Worm (Caenorhabditis elegans): ENCODE measurements around the gene tra-2.

Gene tra-2

DNA sequence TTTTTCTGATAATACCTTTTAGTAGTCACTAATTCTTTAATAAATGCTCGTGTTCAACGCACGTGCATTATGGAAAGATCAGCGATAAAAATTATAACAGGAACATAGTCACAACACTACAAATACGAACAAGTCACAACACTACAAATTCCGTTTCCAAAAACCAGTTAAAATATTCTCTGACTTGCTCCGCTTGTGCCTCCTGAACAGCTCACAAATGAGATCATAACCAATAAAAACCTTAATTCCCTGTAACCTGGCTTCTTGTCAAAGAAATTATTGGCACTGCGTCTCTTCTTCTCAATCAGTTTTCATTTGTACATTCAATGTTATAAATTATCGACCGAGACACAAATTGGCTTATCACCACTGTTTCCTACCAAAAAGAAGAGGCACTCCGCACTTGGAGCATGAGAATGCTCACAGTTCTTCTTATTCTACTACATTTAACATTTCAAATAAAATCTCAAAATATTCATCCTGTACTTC is 46.1 kb downstream of the tra-2 start, which contains the start of gene B0252.1 (continued):
- no peak for TF ChIP-seq mep-1 (tag; optimal IDR thresholded peaks at IDR 0.05)
- TF ChIP-seq daf-8 (GFP tag; IDR thresholded peaks at IDR 0.05): no peak
- no peak for TF ChIP-seq tra-1 (GFP tag; IDR thresholded peaks at IDR 0.05)
- no peak for TF ChIP-seq D1046.2 (GFP tag; IDR thresholded peaks at IDR 0.05)
- peak; percentile 95 for TF ChIP-seq php-3 (GFP tag; IDR thresholded peaks at IDR 0.05)
- no peak for TF ChIP-seq hlh-30 (tag; optimal IDR thresholded peaks at IDR 0.05; ENCODE audit: insufficient read depth)
- TF ChIP-seq ceh-32 (tag; optimal IDR thresholded peaks at IDR 0.05; ENCODE audit: poor library complexity): no peak
- peak; percentile 97 for TF ChIP-seq nhr-28 (tag; optimal IDR thresholded peaks at IDR 0.05)
- TF ChIP-seq Y48G9A.11 (GFP tag; IDR thresholded peaks at IDR 0.05): no peak
- no peak for TF ChIP-seq lin-1 (GFP tag; IDR thresholded peaks at IDR 0.05)
- TF ChIP-seq nhr-111 (GFP tag; optimal IDR thresholded peaks at IDR 0.05): no peak
- peak; percentile 20 for TF ChIP-seq mxl-3 (GFP tag; optimal IDR thresholded peaks at IDR 0.05)
- TF ChIP-seq ZK546.5 (tag; optimal IDR thresholded peaks at IDR 0.05): no peak
- no peak for TF ChIP-seq dmd-9 (GFP tag; IDR thresholded peaks at IDR 0.05)
- no peak for TF ChIP-seq cey-2 (tag; optimal IDR thresholded peaks at IDR 0.05; ENCODE audit: borderline replicate concordance, insufficient read depth)
- TF ChIP-seq sdz-12 (GFP tag; optimal IDR thresholded peaks at IDR 0.05): no peak
- no peak for TF ChIP-seq nhr-237 (tag; optimal IDR thresholded peaks at IDR 0.05)
- peak; percentile 13 for TF ChIP-seq aha-1 (tag)
- no peak for TF ChIP-seq lin-13 (GFP tag; optimal IDR thresholded peaks at IDR 0.05)
- TF ChIP-seq ama-1 (optimal IDR thresholded peaks at IDR 0.05): no peak
- peak; percentile 27 for TF ChIP-seq nhr-77 (tag; optimal IDR thresholded peaks at IDR 0.05)
- no peak for TF ChIP-seq unc-62 (GFP tag; optimal IDR thresholded peaks at IDR 0.05 in 1 of 2)
- no peak for TF ChIP-seq unc-62 (tag; optimal IDR thresholded peaks at IDR 0.05)
- TF ChIP-seq pqm-1 (tag; optimal IDR thresholded peaks at IDR 0.05): peak; percentile 56
- TF ChIP-seq dmd-6 (GFP tag; IDR thresholded peaks at IDR 0.05): peak; percentile 30; the same call in 1 of the 2 replicates
- TF ChIP-seq lin-39 (tag; optimal IDR thresholded peaks at IDR 0.05): no peak
- no peak for TF ChIP-seq lin-29 (GFP tag; IDR thresholded peaks at IDR 0.05)
- TF ChIP-seq dve-1 (tag; optimal IDR thresholded peaks at IDR 0.05; ENCODE audit: insufficient read depth): no peak
- TF ChIP-seq set-16 (GFP tag; IDR thresholded peaks at IDR 0.05): no peak
- TF ChIP-seq R02D3.7 (tag; optimal IDR thresholded peaks at IDR 0.05): no peak
- TF ChIP-seq F10B5.3 (tag; optimal IDR thresholded peaks at IDR 0.05): no peak
- no peak for TF ChIP-seq dmd-8 (GFP tag; IDR thresholded peaks at IDR 0.05)
- TF ChIP-seq mes-2 (tag; optimal IDR thresholded peaks at IDR 0.05; ENCODE audit: poor library complexity, severe bottlenecking): no peak
- TF ChIP-seq nhr-41 (GFP tag; IDR thresholded peaks at IDR 0.05): no peak
- no peak for TF ChIP-seq vab-7 (GFP tag; IDR thresholded peaks at IDR 0.05)

DNA sequence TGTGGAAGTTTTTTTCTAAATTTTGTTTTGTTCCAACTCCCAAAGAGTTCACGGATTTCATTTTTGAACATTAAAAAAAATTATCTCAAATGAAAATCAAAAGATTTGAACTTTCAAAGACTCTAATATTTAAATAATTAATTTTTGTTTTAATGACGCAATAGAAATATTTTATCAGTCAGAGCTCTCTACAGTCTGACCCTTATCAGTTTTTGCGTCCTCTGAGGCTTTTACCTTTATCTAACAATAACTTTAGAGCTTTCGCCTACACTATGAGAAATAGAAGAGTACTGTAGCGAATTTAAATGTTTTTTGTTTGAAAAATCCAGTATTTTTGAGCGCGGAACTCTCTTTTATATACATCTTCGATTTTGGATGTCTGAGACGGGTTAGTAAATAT is 46.6 kb downstream of the tra-2 start, which contains the start of gene B0252.5:
Gene B0252.5 (minus strand): TSS at position 17 of the 400 bp plus-strand sequence.
- peak; percentile 77 for TF ChIP-seq pqm-1 (tag; optimal IDR thresholded peaks at IDR 0.05)
- TF ChIP-seq daf-16 (GFP tag; optimal IDR thresholded peaks at IDR 0.05): no peak
- peak; percentile 27 for TF ChIP-seq daf-16 (tag; optimal IDR thresholded peaks at IDR 0.05)
- TF ChIP-seq duxl-1 (tag; optimal IDR thresholded peaks at IDR 0.05; ENCODE audit: poor library complexity): no peak
- no peak for TF ChIP-seq lin-38 (GFP tag; IDR thresholded peaks at IDR 0.05)
- TF ChIP-seq ceh-20 (GFP tag; IDR thresholded peaks at IDR 0.05): no peak

DNA sequence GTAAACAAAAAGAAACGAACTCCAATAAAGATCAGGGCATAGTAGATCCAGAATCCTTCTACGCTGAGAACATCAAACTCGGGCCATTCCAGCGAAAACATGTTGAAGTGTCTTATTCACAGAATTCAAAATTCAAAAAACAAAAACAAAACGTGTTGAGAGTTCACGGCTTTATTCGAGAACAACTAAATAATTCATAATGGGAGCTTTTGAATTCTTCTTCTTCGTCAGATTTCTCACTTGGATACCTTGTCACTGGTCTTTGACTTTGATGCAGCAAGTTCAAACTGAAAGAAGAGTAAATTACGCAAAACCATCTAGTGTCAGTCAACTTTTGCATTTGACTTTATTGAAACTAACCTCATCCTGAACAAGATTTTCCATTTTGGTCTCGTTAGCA is 47.8 kb downstream of the tra-2 start, which contains the start of gene B0252.11:
Gene B0252.11 (minus strand): TSS at position 101 of the 400 bp plus-strand sequence.
- no peak for TF ChIP-seq Y5F2A.4 (GFP tag; optimal IDR thresholded peaks at IDR 0.05)
- TF ChIP-seq lin-38 (GFP tag; IDR thresholded peaks at IDR 0.05): no peak
- TF ChIP-seq aha-1 (tag): peak; percentile 42
